Worm (Caenorhabditis elegans) whole organism, late embryonic: ENCODE measurements around the gene K01A6.8.
A peak's percentile ranks its signal among the peaks of the same experiment; 100 is the strongest.

Experiments used
- C08G9.2 ChIP-seq: sonication (generic microtip); optimal IDR thresholded peaks from 2 replicates; lab custom pipeline; 2016; ENCODE audit warnings: mild to moderate bottlenecking, missing genetic modification characterization, moderate library complexity, missing compliant biosample characterization
- C38D4.7 ChIP-seq: fragments of 200-800 bp; sonication (Bioruptor generic); optimal IDR thresholded peaks from 2 replicates; lab custom pipeline; 2018; ENCODE audit warnings: mild to moderate bottlenecking, missing genetic modification characterization, moderate library complexity, missing compliant biosample characterization
- F13H6.1 ChIP-seq: sonication (generic microtip); optimal IDR thresholded peaks from 2 replicates; lab custom pipeline; 2016; ENCODE audit warnings: missing genetic modification characterization, missing compliant biosample characterization
- ahr-1 ChIP-seq: sonication (generic microtip); optimal IDR thresholded peaks from 2 replicates; lab custom pipeline; 2016; ENCODE audit warnings: missing genetic modification characterization, missing compliant biosample characterization
- ceh-18 ChIP-seq: sonication (generic microtip); optimal IDR thresholded peaks from 2 replicates; lab custom pipeline; 2016; ENCODE audit warnings: missing genetic modification characterization, missing compliant biosample characterization
- ceh-2 ChIP-seq: sonication (generic microtip); optimal IDR thresholded peaks from 2 replicates; lab custom pipeline; 2016; ENCODE audit warnings: missing genotype, missing genetic modification characterization, missing compliant biosample characterization
- ceh-24 ChIP-seq: sonication (generic microtip); optimal IDR thresholded peaks from 2 replicates; lab custom pipeline; 2016; ENCODE audit warnings: mild to moderate bottlenecking, missing genetic modification characterization, missing compliant biosample characterization
- ceh-48 ChIP-seq: sonication (generic microtip); optimal IDR thresholded peaks from 2 replicates; lab custom pipeline; 2016; ENCODE audit warnings: missing genetic modification characterization, inconsistent platforms, missing compliant biosample characterization
- che-1 ChIP-seq: sonication (generic microtip); optimal IDR thresholded peaks from 2 replicates; lab custom pipeline; 2016; ENCODE audit warnings: mild to moderate bottlenecking, missing genetic modification characterization, missing compliant biosample characterization
- elt-2 ChIP-seq: sonication (generic microtip); optimal IDR thresholded peaks from 2 replicates; lab custom pipeline; 2016; ENCODE audit warnings: missing genetic modification reagents, missing genetic modification characterization, missing compliant biosample characterization
- elt-4 ChIP-seq: sonication (generic microtip); optimal IDR thresholded peaks from 2 replicates; lab custom pipeline; 2016; ENCODE audit warnings: missing genetic modification characterization, missing compliant biosample characterization
- ets-4 ChIP-seq: sonication (generic microtip); optimal IDR thresholded peaks from 2 replicates; lab custom pipeline; 2016; ENCODE audit warnings: missing genetic modification characterization, missing compliant biosample characterization
- fax-1 ChIP-seq: sonication (generic microtip); optimal IDR thresholded peaks from 2 replicates; lab custom pipeline; 2016; ENCODE audit warnings: missing genotype, missing genetic modification characterization, missing compliant biosample characterization
- gmeb-2 ChIP-seq: sonication (generic microtip); optimal IDR thresholded peaks from 2 replicates; lab custom pipeline; 2016; ENCODE audit warnings: missing genetic modification characterization, inconsistent platforms, missing compliant biosample characterization
- hlh-13 ChIP-seq: fragments of 200-800 bp; sonication (Bioruptor generic); optimal IDR thresholded peaks from 2 replicates; lab custom pipeline; 2018; ENCODE audit warnings: mild to moderate bottlenecking, missing genetic modification characterization, missing compliant biosample characterization
- hlh-15 ChIP-seq: sonication (generic microtip); optimal IDR thresholded peaks from 2 replicates; lab custom pipeline; 2016; ENCODE audit warnings: missing genetic modification characterization, missing compliant biosample characterization
- hlh-30 ChIP-seq: sonication (generic microtip); optimal IDR thresholded peaks from 2 replicates; lab custom pipeline; 2017; ENCODE audit warnings: antibody characterized with exemption, missing genetic modification characterization, missing compliant biosample characterization; ENCODE audit not compliant: insufficient read depth
- hlh-6 ChIP-seq: sonication (generic microtip); optimal IDR thresholded peaks from 2 replicates; lab custom pipeline; 2016; ENCODE audit warnings: missing genotype, missing genetic modification characterization, missing compliant biosample characterization
- hlh-8 ChIP-seq: sonication (generic microtip); optimal IDR thresholded peaks from 2 replicates; lab custom pipeline; 2016; ENCODE audit warnings: missing genotype, missing genetic modification characterization, missing compliant biosample characterization
- madf-2 ChIP-seq: sonication (generic microtip); optimal IDR thresholded peaks from 2 replicates; lab custom pipeline; 2017; ENCODE audit warnings: missing genetic modification characterization, missing compliant biosample characterization
- nfya-1 ChIP-seq: sonication (generic microtip); optimal IDR thresholded peaks from 2 replicates; lab custom pipeline; 2017; ENCODE audit warnings: missing genetic modification characterization, mild to moderate bottlenecking, missing compliant biosample characterization, antibody characterized with exemption, moderate library complexity
- npax-4 ChIP-seq: sonication (generic microtip); optimal IDR thresholded peaks from 2 replicates; lab custom pipeline; 2016; ENCODE audit warnings: missing genetic modification characterization, missing compliant biosample characterization
- pag-3 ChIP-seq: sonication (generic microtip); optimal IDR thresholded peaks from 2 replicates; lab custom pipeline; 2016; ENCODE audit warnings: missing compliant biosample characterization, missing genetic modification characterization, borderline replicate concordance
- pha-2 ChIP-seq: sonication (generic microtip); optimal IDR thresholded peaks from 2 replicates; lab custom pipeline; 2017; ENCODE audit warnings: mild to moderate bottlenecking, missing genetic modification characterization, missing compliant biosample characterization
- pha-4 ChIP-seq: fragments of 150-350 bp; optimal IDR thresholded peaks from 2 replicates; lab custom pipeline; 2018; ENCODE audit warnings: missing biosample characterization, missing genetic modification reagents, missing genetic modification characterization
- rnt-1 ChIP-seq: sonication (generic microtip); optimal IDR thresholded peaks from 2 replicates; lab custom pipeline; 2016; ENCODE audit warnings: missing genetic modification characterization, missing compliant biosample characterization
- syd-9 ChIP-seq: sonication (generic microtip); optimal IDR thresholded peaks from 2 replicates; lab custom pipeline; 2016; ENCODE audit warnings: mild to moderate bottlenecking, missing genetic modification characterization, moderate library complexity, missing compliant biosample characterization
- tbx-2 ChIP-seq: sonication (generic microtip); optimal IDR thresholded peaks from 2 replicates; lab custom pipeline; 2016; ENCODE audit warnings: missing genetic modification characterization, missing compliant biosample characterization
- ttx-3 ChIP-seq: sonication (generic microtip); optimal IDR thresholded peaks from 2 replicates; lab custom pipeline; 2016; ENCODE audit warnings: missing genetic modification reagents, missing genetic modification characterization, missing compliant biosample characterization
- unc-3 ChIP-seq, 2 experiments: fragments of 200-800 bp in 1 of 2; sonication (Bioruptor generic) in 1 of 2; sonication (generic microtip) in 1 of 2; conservative IDR thresholded peaks in 1 of 2; optimal IDR thresholded peaks in 1 of 2; 2 replicates each; pipeline versions ENCODE4 v1.3.6 to Lab custom; 2016 to 2022; ENCODE audit warnings: missing compliant biosample characterization in 2 of 2, missing genetic modification characterization in 2 of 2, missing genetic modification reagents in 1 of 2
- unc-42 ChIP-seq: sonication (generic microtip); optimal IDR thresholded peaks from 2 replicates; lab custom pipeline; 2016; ENCODE audit warnings: missing genotype, missing genetic modification characterization, missing compliant biosample characterization
- unc-55 ChIP-seq: sonication (generic microtip); optimal IDR thresholded peaks from 2 replicates; lab custom pipeline; 2017; ENCODE audit warnings: missing biosample characterization, missing genetic modification reagents, missing genetic modification characterization
- zip-5 ChIP-seq: sonication (generic microtip); optimal IDR thresholded peaks from 2 replicates; lab custom pipeline; 2016; ENCODE audit warnings: missing genetic modification characterization, missing compliant biosample characterization

The K01A6.8 gene

DNA sequence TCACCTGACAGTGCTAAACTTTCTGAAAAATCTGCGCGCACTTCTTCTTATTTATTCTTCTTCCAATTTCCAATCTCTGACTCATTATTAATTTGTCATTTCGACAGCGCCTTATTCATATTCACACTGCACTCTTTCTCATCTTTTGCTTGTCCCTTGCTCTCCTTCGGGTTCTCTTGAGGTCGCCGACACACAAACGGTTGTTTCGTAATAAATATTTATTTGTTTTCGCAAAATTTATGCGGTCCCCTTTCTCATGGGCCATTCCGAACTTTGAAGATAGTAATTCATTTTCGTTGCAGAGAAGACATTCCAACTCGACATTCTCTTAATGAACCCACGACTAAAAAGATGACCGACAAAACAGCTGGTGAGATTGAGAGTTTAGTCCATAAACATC, 22.4 kb downstream of the K01A6.8 start, which contains the start of gene magi-1:
Gene magi-1 (plus strand): TSS at position 301 of the 400 bp plus-strand sequence.
- no peak for TF ChIP-seq fax-1
- TF ChIP-seq madf-2 (tag; lab: Kevin White, UChicago), result no peak
- no peak for TF ChIP-seq unc-3 (GFP tag; conservative IDR thresholded peaks at IDR 0.05; lab: Robert Waterston, UW)
- no peak for TF ChIP-seq unc-3 (tag; optimal IDR thresholded peaks at IDR 0.05; lab: Kevin White, UChicago)
- TF ChIP-seq elt-2 (tag; lab: Kevin White, UChicago), result no peak
- no peak for TF ChIP-seq C08G9.2 (tag; lab: Kevin White, UChicago)
- no peak for TF ChIP-seq C38D4.7 (GFP tag; lab: Kevin White, UChicago)
- no peak for TF ChIP-seq zip-5 (tag; lab: Kevin White, UChicago)
- no peak for TF ChIP-seq gmeb-2 (tag; lab: Kevin White, UChicago)
- TF ChIP-seq ceh-48 (tag; lab: Kevin White, UChicago), result no peak
- no peak for TF ChIP-seq npax-4 (tag; lab: Kevin White, UChicago)
- no peak for TF ChIP-seq unc-55
- TF ChIP-seq tbx-2 (tag; lab: Kevin White, UChicago), result no peak
- TF ChIP-seq pag-3, result no peak

DNA sequence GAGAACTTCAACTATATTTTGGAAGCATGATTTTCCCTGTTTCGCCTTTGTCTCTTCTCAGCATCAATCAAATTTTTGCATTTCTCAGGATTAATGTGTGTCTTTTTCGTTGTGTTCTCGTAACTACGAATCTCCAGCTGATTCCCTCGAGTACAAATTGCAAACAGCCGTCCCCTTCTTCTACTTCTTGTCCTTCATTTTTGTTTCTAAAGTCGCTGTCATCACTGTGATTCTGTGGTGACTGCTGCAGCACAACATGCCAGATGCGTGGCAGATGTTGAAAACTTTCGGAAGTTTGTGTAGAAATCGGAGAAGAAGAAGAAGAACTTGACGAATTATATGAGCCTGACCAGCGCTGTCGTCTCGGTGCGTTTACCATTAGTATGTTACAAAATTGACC, 23.9 kb downstream of the K01A6.8 start:
- TF ChIP-seq pha-2 (tag; lab: Kevin White, UChicago) (no peak), hlh-8 (peak; percentile 91), unc-42 (tag; lab: Kevin White, UChicago) (no peak)

DNA sequence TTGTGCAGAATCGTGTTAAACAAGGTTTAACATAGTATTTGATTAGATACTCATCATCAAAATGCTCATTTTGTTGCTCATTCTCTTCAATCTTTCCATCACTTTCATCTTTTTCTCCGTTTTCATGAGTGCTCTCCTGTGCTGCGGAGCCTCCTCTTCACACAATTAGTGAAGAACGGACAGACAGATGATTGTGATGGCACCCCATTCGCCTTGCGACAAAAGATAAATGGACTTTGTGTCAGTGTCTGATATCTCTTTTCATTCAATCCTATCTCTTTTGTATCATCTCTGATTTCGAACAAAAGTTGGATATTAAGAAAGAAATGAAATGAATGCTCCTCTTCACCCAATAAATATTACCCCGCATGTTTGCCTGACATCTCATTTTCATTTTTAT, 26.8 kb downstream of the K01A6.8 start:
- TF ChIP-seq nfya-1, result peak; percentile 30
- peak; percentile 65 for TF ChIP-seq ceh-18 (tag; lab: Kevin White, UChicago)
- peak; percentile 2 for TF ChIP-seq rnt-1
- TF ChIP-seq ceh-24 (tag; lab: Kevin White, UChicago), result no peak
- no peak for TF ChIP-seq ttx-3
- TF ChIP-seq unc-55, result peak; percentile 98
- no peak for TF ChIP-seq gmeb-2 (tag; lab: Kevin White, UChicago)

ce11 chrIV:11703685-11704296, 33.4 kb downstream of the K01A6.8 start, which contains the start of the genes T22B3.3 and alg-3:
TSS of gene T22B3.3 (minus strand) at chrIV:11703785.
TSS of gene alg-3 (plus strand) at chrIV:11704246.
- TF ChIP-seq tbx-2 (tag; lab: Kevin White, UChicago) (no peak), unc-3 (GFP tag; conservative IDR thresholded peaks at IDR 0.05; lab: Robert Waterston, UW) (no peak), unc-3 (tag; optimal IDR thresholded peaks at IDR 0.05; lab: Kevin White, UChicago) (no peak), syd-9 (no peak), ets-4 (no peak), npax-4 (tag; lab: Kevin White, UChicago) (no peak), ahr-1 (no peak), pha-4 (tag; lab: Kevin White, UChicago) (no peak), che-1 (tag; lab: Kevin White, UChicago) (no peak)

ce11 chrIV:11701878-11702277, 35.3 kb downstream of the K01A6.8 start:
- TF ChIP-seq ceh-2, result no peak

DNA sequence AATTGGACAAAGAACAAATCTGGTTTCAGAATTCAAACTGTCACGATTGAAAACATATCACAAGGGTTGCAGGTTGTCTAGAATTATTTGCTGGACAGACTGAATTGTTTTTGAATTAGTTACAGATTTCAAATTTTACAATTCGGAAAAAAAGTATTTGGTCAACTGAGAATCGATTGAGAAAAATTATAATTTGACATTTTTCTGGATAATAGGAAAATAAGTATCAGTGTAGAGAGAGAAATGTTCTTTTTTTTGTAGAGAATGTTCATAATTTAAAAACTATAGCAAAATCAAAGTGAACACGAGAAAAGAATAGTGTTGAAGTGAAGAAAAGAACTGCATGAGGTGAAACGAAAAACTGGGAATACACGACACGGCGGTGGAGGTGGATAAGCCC, 36.4 kb downstream of the K01A6.8 start, which contains the start of gene dpy-20:
Gene dpy-20 (minus strand): TSS at position 101 of the 400 bp plus-strand sequence.
- TF ChIP-seq hlh-30 (tag; lab: Kevin White, UChicago) (no peak), hlh-15 (tag; lab: Kevin White, UChicago) (no peak), elt-4 (tag; lab: Kevin White, UChicago) (no peak), F13H6.1 (tag; lab: Kevin White, UChicago) (no peak), syd-9 (no peak), ceh-24 (tag; lab: Kevin White, UChicago) (no peak), hlh-6 (tag; lab: Kevin White, UChicago) (no peak), hlh-13 (GFP tag; lab: Kevin White, UChicago) (no peak)
